Fruit fly (Drosophila melanogaster) whole organism, embryonic: ENCODE measurements around the gene CG44040.

Experiments used
- Atf3 ChIP-seq: fragments of 200-800 bp; sonication (Bioruptor generic); optimal IDR thresholded peaks from 3 replicates; lab custom pipeline; 2016; ENCODE audit warnings: missing biosample characterization, missing genetic modification characterization
- Atf6 ChIP-seq: fragments of 200-800 bp; sonication (Bioruptor generic); IDR thresholded peaks from 2 replicates; pipeline ENCODE4 v1.3.6; 2022; ENCODE audit warnings: missing biosample characterization, missing genetic modification characterization
- CG10565 ChIP-seq: fragments of 200-800 bp; sonication (Bioruptor generic); optimal IDR thresholded peaks from 3 replicates; lab custom pipeline; 2016; ENCODE audit warnings: missing biosample characterization, mild to moderate bottlenecking, missing genetic modification characterization
- CG11456 ChIP-seq: fragments of 200-800 bp; sonication (Bioruptor generic); IDR thresholded peaks from 3 replicates; pipeline ENCODE4 v1.3.6; 2022; ENCODE audit warnings: missing biosample characterization, missing genetic modification characterization
- CG12769 ChIP-seq: fragments of 200-800 bp; sonication (Bioruptor generic); optimal IDR thresholded peaks from 2 replicates; lab custom pipeline; 2019; ENCODE audit warnings: missing biosample characterization, mild to moderate bottlenecking, missing genetic modification characterization, moderate library complexity
- CG13424 ChIP-seq: fragments of 200-800 bp; sonication (Bioruptor generic); optimal IDR thresholded peaks from 2 replicates; lab custom pipeline; 2019; ENCODE audit warnings: missing biosample characterization, mild to moderate bottlenecking, missing genetic modification characterization, moderate library complexity
- CG15514 ChIP-seq: fragments of 200-800 bp; sonication (Bioruptor generic); optimal IDR thresholded peaks from 3 replicates; lab custom pipeline; 2017; ENCODE audit warnings: missing biosample characterization, missing genetic modification characterization, mild to moderate bottlenecking, moderate library complexity, missing genetic modification reagents
- CG16779 ChIP-seq: fragments of 200-800 bp; sonication (Bioruptor generic); IDR thresholded peaks from 2 replicates; pipeline ENCODE4 v1.3.6; 2022; ENCODE audit warnings: missing biosample characterization, missing genetic modification characterization
- CG17359 ChIP-seq: fragments of 200-800 bp; sonication (Bioruptor generic); optimal IDR thresholded peaks from 3 replicates; lab custom pipeline; 2018; ENCODE audit warnings: missing biosample characterization, mild to moderate bottlenecking, missing genetic modification characterization, moderate library complexity
- CG18599 ChIP-seq: fragments of 200-800 bp; sonication (Bioruptor generic); optimal IDR thresholded peaks from 3 replicates; lab custom pipeline; 2017; ENCODE audit warnings: missing biosample characterization, missing genetic modification characterization, mild to moderate bottlenecking, moderate library complexity, missing genetic modification reagents
- CG18619 ChIP-seq: fragments of 200-800 bp; sonication (Bioruptor generic); optimal IDR thresholded peaks from 3 replicates; lab custom pipeline; 2017; ENCODE audit warnings: missing biosample characterization, mild to moderate bottlenecking, missing genetic modification characterization
- CG2116 ChIP-seq: fragments of 200-800 bp; sonication (Bioruptor generic); optimal IDR thresholded peaks from 3 replicates; lab custom pipeline; 2018; ENCODE audit warnings: missing biosample characterization, mild to moderate bottlenecking, missing genetic modification characterization
- CG34224 ChIP-seq: fragments of 200-800 bp; sonication (Bioruptor generic); IDR thresholded peaks from 3 replicates; pipeline ENCODE4 v1.3.6; 2022; ENCODE audit warnings: missing biosample characterization, missing genetic modification characterization; ENCODE audit not compliant: partially characterized antibody
- CG3847 ChIP-seq: fragments of 200-800 bp; sonication (Bioruptor generic); IDR thresholded peaks from 2 replicates; pipeline ENCODE4 v1.3.6; 2022; ENCODE audit warnings: missing biosample characterization, missing genetic modification characterization
- CG8089 ChIP-seq: fragments of 200-800 bp; sonication (Bioruptor generic); optimal IDR thresholded peaks from 3 replicates; lab custom pipeline; 2016; ENCODE audit warnings: missing biosample characterization, missing genetic modification characterization
- CG8281 ChIP-seq: fragments of 200-800 bp; sonication (Bioruptor generic); optimal IDR thresholded peaks from 2 replicates; lab custom pipeline; 2018; ENCODE audit warnings: missing biosample characterization, mild to moderate bottlenecking, missing genetic modification characterization, moderate library complexity
- CG8290 ChIP-seq, 3 experiments: fragments of 200-800 bp; sonication (Bioruptor generic); optimal IDR thresholded peaks; 2 replicates each; lab custom pipeline; 2016 to 2019; ENCODE audit warnings: missing biosample characterization in 3 of 3, missing genetic modification characterization in 3 of 3, mild to moderate bottlenecking in 2 of 3, moderate library complexity in 1 of 3
- D19B ChIP-seq: fragments of 200-800 bp; sonication (Bioruptor generic); optimal IDR thresholded peaks from 2 replicates; lab custom pipeline; 2017; ENCODE audit warnings: missing biosample characterization, mild to moderate bottlenecking, missing genetic modification characterization
- E2f1 ChIP-seq: fragments of 200-800 bp; sonication (Bioruptor generic); IDR thresholded peaks from 2 replicates; pipeline ENCODE4 v1.3.6; 2022; ENCODE audit warnings: missing biosample characterization, missing genetic modification characterization
- Gsc ChIP-seq: fragments of 200-800 bp; sonication (Bioruptor generic); IDR thresholded peaks from 2 replicates; pipeline ENCODE4 v1.3.6; 2022; ENCODE audit warnings: missing biosample characterization, missing genetic modification characterization
- HHEX ChIP-seq: fragments of 200-800 bp; sonication (Bioruptor generic); optimal IDR thresholded peaks from 3 replicates; lab custom pipeline; 2017; ENCODE audit warnings: missing biosample characterization, mild to moderate bottlenecking, missing genetic modification characterization, missing genetic modification reagents
- Hmx ChIP-seq: fragments of 200-800 bp; sonication (Bioruptor generic); optimal IDR thresholded peaks from 2 replicates; lab custom pipeline; 2016; ENCODE audit warnings: missing biosample characterization, missing genetic modification characterization
- Meics ChIP-seq: fragments of 200-800 bp; sonication (Bioruptor generic); optimal IDR thresholded peaks from 2 replicates; lab custom pipeline; 2017; ENCODE audit warnings: missing biosample characterization, mild to moderate bottlenecking, missing genetic modification characterization
- NC2β ChIP-seq: fragments of 200-800 bp; sonication (Bioruptor generic); optimal IDR thresholded peaks from 2 replicates; lab custom pipeline; 2016; ENCODE audit warnings: missing biosample characterization, missing genetic modification characterization
- Nf-YA ChIP-seq: fragments of 200-800 bp; sonication (Bioruptor generic); IDR thresholded peaks from 2 replicates; pipeline ENCODE4 v1.3.6; 2022; ENCODE audit warnings: missing biosample characterization, missing genetic modification characterization
- Nf-YB ChIP-seq: fragments of 200-800 bp; sonication (Bioruptor generic); optimal IDR thresholded peaks from 3 replicates; lab custom pipeline; 2019; ENCODE audit warnings: missing biosample characterization, mild to moderate bottlenecking, missing genetic modification characterization, moderate library complexity
- Optix ChIP-seq: fragments of 200-800 bp; sonication (Bioruptor generic); IDR thresholded peaks from 3 replicates; pipeline ENCODE4 v1.3.6; 2022; ENCODE audit warnings: missing biosample characterization, missing genetic modification characterization
- al ChIP-seq: fragments of 200-800 bp; sonication (Bioruptor generic); IDR thresholded peaks from 2 replicates; pipeline ENCODE4 v1.3.6; 2022; ENCODE audit warnings: missing biosample characterization, missing genetic modification characterization
- ash1 ChIP-seq: fragments of 200-800 bp; sonication (Bioruptor generic); optimal IDR thresholded peaks from 2 replicates; lab custom pipeline; 2018; ENCODE audit warnings: missing biosample characterization, mild to moderate bottlenecking, missing genetic modification characterization
- ato ChIP-seq: fragments of 200-800 bp; sonication (Bioruptor generic); IDR thresholded peaks from 2 replicates; pipeline ENCODE4 v1.3.6; 2022; ENCODE audit warnings: missing biosample characterization, missing genetic modification characterization; ENCODE audit not compliant: partially characterized antibody
- az2 ChIP-seq: fragments of 200-800 bp; sonication (Bioruptor generic); optimal IDR thresholded peaks from 3 replicates; lab custom pipeline; 2016; ENCODE audit warnings: missing biosample characterization, missing genetic modification characterization
- br ChIP-seq: fragments of >200 bp; optimal IDR thresholded peaks from 2 replicates; lab custom pipeline; 2017
- cas ChIP-seq: fragments of 200-800 bp; sonication (Bioruptor generic); IDR thresholded peaks from 2 replicates; pipeline ENCODE4 v1.3.6; 2022; ENCODE audit warnings: missing biosample characterization, missing genetic modification characterization
- ci ChIP-seq: fragments of 200-800 bp; sonication (Bioruptor generic); IDR thresholded peaks from 3 replicates; pipeline ENCODE4 v1.3.6; 2022; ENCODE audit warnings: missing biosample characterization, missing genetic modification characterization
- crc ChIP-seq: fragments of 200-800 bp; sonication (Bioruptor generic); optimal IDR thresholded peaks from 2 replicates; lab custom pipeline; 2016; ENCODE audit warnings: missing biosample characterization, missing genetic modification characterization
- dm ChIP-seq: fragments of 200-800 bp; sonication (Bioruptor generic); optimal IDR thresholded peaks from 3 replicates; lab custom pipeline; 2016; ENCODE audit warnings: missing biosample characterization, missing genetic modification characterization
- dmrt99B ChIP-seq: fragments of 200-800 bp; sonication (Bioruptor generic); optimal IDR thresholded peaks from 2 replicates; lab custom pipeline; 2018; ENCODE audit warnings: missing biosample characterization, mild to moderate bottlenecking, missing genetic modification characterization, moderate library complexity
- dpn ChIP-seq, 2 experiments: fragments of 200-800 bp; sonication (Bioruptor generic); optimal IDR thresholded peaks; 3 replicates each; lab custom pipeline; 2016; ENCODE audit warnings: missing biosample characterization in 2 of 2, missing genetic modification characterization in 2 of 2
- eve ChIP-seq, 2 experiments: fragments of >200 bp; optimal IDR thresholded peaks; 2 replicates each; lab custom pipeline; 2017; ENCODE audit warnings: missing biosample characterization in 2 of 2, missing genetic modification characterization in 2 of 2
- ftz-f1 ChIP-seq: fragments of 200-800 bp; sonication (Bioruptor generic); optimal IDR thresholded peaks from 2 replicates; lab custom pipeline; 2016; ENCODE audit warnings: missing biosample characterization, missing genetic modification characterization
- hbn ChIP-seq: fragments of 200-800 bp; sonication (Bioruptor generic); IDR thresholded peaks from 2 replicates; pipeline ENCODE4 v1.3.6; 2022; ENCODE audit warnings: missing biosample characterization, missing genetic modification characterization; ENCODE audit not compliant: partially characterized antibody
- lmd ChIP-seq: fragments of 200-800 bp; sonication (Bioruptor generic); IDR thresholded peaks from 2 replicates; pipeline ENCODE4 v1.3.6; 2022; ENCODE audit warnings: missing biosample characterization, missing genetic modification characterization
- mam ChIP-seq: fragments of 200-800 bp; sonication (Bioruptor generic); optimal IDR thresholded peaks from 3 replicates; lab custom pipeline; 2016; ENCODE audit warnings: missing biosample characterization, missing genetic modification characterization
- nerfin-1 ChIP-seq: fragments of 200-800 bp; sonication (Bioruptor generic); optimal IDR thresholded peaks from 3 replicates; lab custom pipeline; 2019; ENCODE audit warnings: missing biosample characterization, mild to moderate bottlenecking, missing genetic modification characterization, moderate library complexity
- otp ChIP-seq: fragments of 200-800 bp; sonication (Bioruptor generic); IDR thresholded peaks from 3 replicates; pipeline ENCODE4, ENCODE4 v1.3.6; 2022; ENCODE audit warnings: missing biosample characterization, missing genetic modification characterization
- pho ChIP-seq: fragments of 200-800 bp; sonication (Bioruptor generic); optimal IDR thresholded peaks from 2 replicates; lab custom pipeline; 2016; ENCODE audit warnings: missing biosample characterization, missing genetic modification characterization
- pita ChIP-seq: fragments of 200-800 bp; sonication (Bioruptor generic); optimal IDR thresholded peaks from 2 replicates; lab custom pipeline; 2017; ENCODE audit warnings: missing biosample characterization, mild to moderate bottlenecking, missing genetic modification characterization
- psq ChIP-seq: fragments of 200-800 bp; sonication (Bioruptor generic); optimal IDR thresholded peaks from 2 replicates; lab custom pipeline; 2017; ENCODE audit warnings: missing biosample characterization, missing genetic modification characterization
- row ChIP-seq: fragments of 200-800 bp; sonication (Bioruptor generic); IDR thresholded peaks from 3 replicates; pipeline ENCODE4 v1.3.6; 2022; ENCODE audit warnings: missing biosample characterization, missing genetic modification characterization
- sens ChIP-seq: fragments of 200-800 bp; sonication (Bioruptor generic); peaks from one replicate; lab custom pipeline; 2016; ENCODE audit warnings: missing biosample characterization, missing genetic modification characterization
- slbo ChIP-seq: fragments of 200-800 bp; sonication (Bioruptor generic); IDR thresholded peaks from 2 replicates; pipeline ENCODE4 v1.3.6; 2022; ENCODE audit warnings: missing biosample characterization, missing genetic modification characterization
- tna ChIP-seq: fragments of 200-800 bp; sonication (Bioruptor generic); IDR thresholded peaks from 2 replicates; pipeline ENCODE4 v1.3.6; 2022; ENCODE audit warnings: missing biosample characterization, missing genetic modification characterization; ENCODE audit not compliant: partially characterized antibody

Gene CG44040

dm6 chr3R:15330472-15330871, 10.3 kb downstream of the CG44040 start, which contains the start of gene mRpL9 (continued):
- no peak for TF ChIP-seq CG17359 (tag; lab: Kevin White, UChicago)
- peak; percentile 22 for TF ChIP-seq CG13424
- TF ChIP-seq ash1, result no peak
- TF ChIP-seq dpn (GFP tag; optimal IDR thresholded peaks at IDR 0.05; lab: Kevin White, UChicago), result peak in 1 of 2 experiments; percentile 34
- no peak for TF ChIP-seq D19B
- TF ChIP-seq CG11456 (GFP tag; lab: Robert Waterston, UW), result no peak; the same call in 2 of the 3 replicates
- no peak for TF ChIP-seq dm (GFP tag; lab: Kevin White, UChicago)
- TF ChIP-seq eve (GFP tag; optimal IDR thresholded peaks at IDR 0.05; lab: Kevin White, UChicago), result no peak
- no peak for TF ChIP-seq crc (GFP tag; lab: Kevin White, UChicago)
- no peak for TF ChIP-seq pho (GFP tag; lab: Kevin White, UChicago)
- TF ChIP-seq CG8281 (tag; lab: Kevin White, UChicago), result no peak
- TF ChIP-seq az2 (GFP tag; lab: Kevin White, UChicago), result no peak
- no peak for TF ChIP-seq psq (GFP tag; lab: Kevin White, UChicago)
- TF ChIP-seq NC2β (GFP tag; lab: Kevin White, UChicago), result no peak
- TF ChIP-seq CG18619 (GFP tag; lab: Kevin White, UChicago), result no peak
- TF ChIP-seq CG15514 (GFP tag; lab: Kevin White, UChicago), result peak; percentile 52
- TF ChIP-seq Gsc (GFP tag; lab: Robert Waterston, UW), result no peak
- no peak for TF ChIP-seq br (lab: Kevin White, UChicago)
- TF ChIP-seq Nf-YA (GFP tag; lab: Robert Waterston, UW), result no peak
- TF ChIP-seq sens, result peak; percentile 47
- TF ChIP-seq CG12769 (tag; lab: Kevin White, UChicago), result no peak
- no peak for TF ChIP-seq CG10565 (GFP tag; lab: Kevin White, UChicago)
- TF ChIP-seq Atf6, result no peak
- TF ChIP-seq al, result no peak
- TF ChIP-seq tna, result no peak
- TF ChIP-seq ato (GFP tag; lab: Robert Waterston, UW), result no peak
- TF ChIP-seq mam, result peak; percentile 40
- peak; percentile 58 for TF ChIP-seq CG3847 (GFP tag; lab: Robert Waterston, UW)
- no peak for TF ChIP-seq CG16779 (GFP tag; lab: Robert Waterston, UW)
- no peak for TF ChIP-seq pita (GFP tag; lab: Kevin White, UChicago)
- peak; percentile 72 for TF ChIP-seq row (GFP tag; lab: Robert Waterston, UW)
- no peak for TF ChIP-seq CG8089
- TF ChIP-seq cas, result no peak
- no peak for TF ChIP-seq ftz-f1 (GFP tag; lab: Kevin White, UChicago)
- peak; percentile 24; the same call in 1 of the 2 replicates for TF ChIP-seq lmd (GFP tag; lab: Robert Waterston, UW)
- TF ChIP-seq hbn (GFP tag; lab: Robert Waterston, UW), result no peak
- no peak for TF ChIP-seq Hmx (GFP tag; lab: Kevin White, UChicago)
- TF ChIP-seq CG18599 (GFP tag; lab: Kevin White, UChicago), result no peak
- TF ChIP-seq nerfin-1 (tag; lab: Kevin White, UChicago), result peak; percentile 20
- TF ChIP-seq CG8290 (GFP tag; optimal IDR thresholded peaks at IDR 0.05; lab: Kevin White, UChicago), result no peak
- TF ChIP-seq CG8290 (tag; optimal IDR thresholded peaks at IDR 0.05; lab: Kevin White, UChicago), result no peak
- peak; percentile 6 for TF ChIP-seq Meics (GFP tag; lab: Kevin White, UChicago)
- TF ChIP-seq E2f1 (GFP tag; lab: Robert Waterston, UW), result no peak
- TF ChIP-seq dmrt99B (tag; lab: Kevin White, UChicago), result no peak
- 0 out of 3 replicates have a peak, but pooled peaks have one; percentile 37 for TF ChIP-seq ci (GFP tag; lab: Robert Waterston, UW)
- peak; percentile 63 for TF ChIP-seq slbo (GFP tag; lab: Robert Waterston, UW)
- no peak for TF ChIP-seq Nf-YB
- no peak for TF ChIP-seq HHEX (GFP tag; lab: Kevin White, UChicago)
- no peak for TF ChIP-seq otp
- no peak for TF ChIP-seq CG34224 (GFP tag; lab: Robert Waterston, UW)
- TF ChIP-seq CG2116, result peak; percentile 16
- no peak for TF ChIP-seq Atf3
- TF ChIP-seq Optix (GFP tag; lab: Robert Waterston, UW), result no peak
